Fruit fly (Drosophila melanogaster): ENCODE measurements around the gene Prtl99C.

The Prtl99C gene

dm6 chr3R:29867895-29868294 is 32.1 kb downstream of the Prtl99C start:
- no peak for TF ChIP-seq CG17806 (tag; optimal IDR thresholded peaks at IDR 0.05)

DNA sequence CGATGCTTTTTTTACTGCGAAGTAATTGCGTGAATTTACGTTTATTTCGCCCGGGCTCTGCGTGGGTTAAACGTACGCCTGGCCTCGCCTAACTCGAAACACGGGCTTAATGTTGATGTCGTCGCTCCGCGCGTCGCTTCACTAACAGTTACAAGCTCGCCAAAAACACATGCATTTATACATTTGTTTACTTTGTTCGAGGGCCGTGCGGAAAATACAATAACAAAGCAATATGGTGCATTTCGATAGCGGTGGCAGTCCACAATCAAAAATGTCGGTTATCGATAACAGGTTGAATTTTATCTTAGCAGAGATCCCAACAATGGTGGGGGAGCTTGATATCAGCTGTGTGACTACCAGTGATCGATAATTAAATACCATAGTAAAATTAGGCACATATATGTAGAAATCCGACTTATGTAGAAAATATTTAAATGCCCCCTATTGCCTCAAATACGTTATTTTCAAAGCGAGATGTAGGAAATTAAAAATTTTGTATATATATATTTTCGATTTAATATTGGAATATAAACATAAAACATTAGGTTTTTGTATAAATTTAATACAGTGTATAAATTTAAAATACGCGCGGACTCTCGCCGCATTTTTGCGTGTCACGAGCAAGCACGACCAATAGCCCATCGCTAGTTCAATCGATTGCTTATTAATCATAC is 33.1 kb downstream of the Prtl99C start, which contains the start of gene Zip99C:
Zip99C (minus strand) TSS at position 220 of the 674 bp plus-strand sequence.
- no peak for TF ChIP-seq CG32121 (GFP tag; IDR thresholded peaks at IDR 0.05)
- no peak for TF ChIP-seq Pif1B (GFP tag; optimal IDR thresholded peaks at IDR 0.05)
- TF ChIP-seq rn (GFP tag; IDR thresholded peaks at IDR 0.05) = no peak
- no peak for TF ChIP-seq CG9948 (tag; optimal IDR thresholded peaks at IDR 0.05)
- TF ChIP-seq CG12605 (GFP tag; IDR thresholded peaks at IDR 0.05) = no peak
- TF ChIP-seq CG15710 (tag; optimal IDR thresholded peaks at IDR 0.05) = peak; percentile 13
- TF ChIP-seq fd96Ca (GFP tag; IDR thresholded peaks at IDR 0.05) = no peak
- TF ChIP-seq CG8301 (tag; optimal IDR thresholded peaks at IDR 0.05) = no peak
- TF ChIP-seq EcR (GFP tag; optimal IDR thresholded peaks at IDR 0.05) = peak; percentile 71
- no peak for TF ChIP-seq Pif1A (GFP tag; optimal IDR thresholded peaks at IDR 0.05)
- no peak for TF ChIP-seq CG8159 (tag; optimal IDR thresholded peaks at IDR 0.05)
- no peak for TF ChIP-seq Ets98B (GFP tag; IDR thresholded peaks at IDR 0.05)
- peak; percentile 19 for TF ChIP-seq CG17806 (tag; optimal IDR thresholded peaks at IDR 0.05)
- no peak for TF ChIP-seq CG14655 (GFP tag; optimal IDR thresholded peaks at IDR 0.05)
- TF ChIP-seq CG10348 (GFP tag; IDR thresholded peaks at IDR 0.05) = no peak
- TF ChIP-seq D1 (tag; optimal IDR thresholded peaks at IDR 0.05) = no peak
- TF ChIP-seq CG4496 (GFP tag; IDR thresholded peaks at IDR 0.05) = no peak
- TF ChIP-seq CG34367 (tag; optimal IDR thresholded peaks at IDR 0.05) = no peak
- TF ChIP-seq CG13204 (GFP tag; optimal IDR thresholded peaks at IDR 0.05) = no peak
- no peak for TF ChIP-seq Snoo (tag; optimal IDR thresholded peaks at IDR 0.05)
- TF ChIP-seq gl (tag; optimal IDR thresholded peaks at IDR 0.05) = no peak

DNA sequence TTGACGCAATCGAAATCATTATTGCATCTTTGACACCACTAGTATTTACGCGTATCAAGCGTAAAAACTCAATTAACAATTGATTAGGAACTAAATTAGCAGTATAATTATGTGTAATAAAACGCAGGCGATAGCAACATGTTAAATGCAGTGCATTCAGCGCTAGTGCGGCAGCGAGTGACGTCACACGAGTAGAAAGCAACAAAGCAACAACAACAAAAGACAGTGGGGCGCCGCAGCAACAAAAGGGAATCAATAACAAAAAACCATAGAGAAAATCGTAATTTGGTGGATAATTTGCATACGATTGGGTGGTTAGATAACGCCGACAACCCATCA is 33.6 kb downstream of the Prtl99C start, which contains the start of gene CG34133:
CG34133 (plus strand) TSS at position 16 of the 339 bp plus-strand sequence.
- TF ChIP-seq CG34367 (tag; optimal IDR thresholded peaks at IDR 0.05) (no peak), rn (GFP tag; IDR thresholded peaks at IDR 0.05) (no peak), Snoo (tag; optimal IDR thresholded peaks at IDR 0.05) (no peak), CG10348 (GFP tag; IDR thresholded peaks at IDR 0.05) (no peak), gl (tag; optimal IDR thresholded peaks at IDR 0.05) (no peak), CG8301 (tag; optimal IDR thresholded peaks at IDR 0.05) (no peak), CG17806 (tag; optimal IDR thresholded peaks at IDR 0.05) (no peak), CG15710 (tag; optimal IDR thresholded peaks at IDR 0.05) (no peak), CG4496 (GFP tag; IDR thresholded peaks at IDR 0.05) (no peak), fd96Ca (GFP tag; IDR thresholded peaks at IDR 0.05) (no peak), Pif1B (GFP tag; optimal IDR thresholded peaks at IDR 0.05) (no peak), CG32121 (GFP tag; IDR thresholded peaks at IDR 0.05) (no peak), D1 (tag; optimal IDR thresholded peaks at IDR 0.05) (no peak)

DNA sequence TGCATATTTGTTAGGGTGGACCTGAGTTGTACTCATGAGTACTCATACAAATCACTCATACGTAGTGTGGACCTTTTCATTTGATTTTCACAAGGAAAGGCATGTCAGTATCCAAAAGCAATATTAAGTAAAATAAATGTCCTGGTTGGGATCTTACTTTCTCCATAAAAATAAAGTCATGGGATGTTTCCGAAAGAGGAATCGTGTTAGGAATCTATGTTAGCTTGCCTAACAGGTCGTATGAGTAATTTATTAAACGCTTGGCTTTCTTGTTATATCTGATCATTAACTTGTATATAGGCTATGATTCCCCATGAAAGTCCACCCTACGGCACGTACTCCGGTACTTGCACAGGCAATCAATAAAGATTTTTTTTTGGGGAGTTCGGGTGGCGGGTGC is 40.1 kb downstream of the Prtl99C start:
- no peak for TF ChIP-seq CG12605 (GFP tag; IDR thresholded peaks at IDR 0.05)
- TF ChIP-seq Ets98B (GFP tag; IDR thresholded peaks at IDR 0.05) = peak; percentile 38; the same call in 1 of the 2 replicates
- peak; percentile 54; the same call in 1 of the 2 replicates for TF ChIP-seq CG32121 (GFP tag; IDR thresholded peaks at IDR 0.05)
- TF ChIP-seq D1 (tag; optimal IDR thresholded peaks at IDR 0.05) = no peak
- TF ChIP-seq CG4496 (GFP tag; IDR thresholded peaks at IDR 0.05) = peak; percentile 65
- TF ChIP-seq CG8159 (tag; optimal IDR thresholded peaks at IDR 0.05) = peak; percentile 96
- no peak for TF ChIP-seq CG13204 (GFP tag; optimal IDR thresholded peaks at IDR 0.05)
- peak; percentile 66; the same call in 2 of the 3 replicates for TF ChIP-seq fd96Ca (GFP tag; IDR thresholded peaks at IDR 0.05)
- peak; percentile 85 for TF ChIP-seq Pif1A (GFP tag; optimal IDR thresholded peaks at IDR 0.05)
- peak; percentile 64 for TF ChIP-seq CG17806 (tag; optimal IDR thresholded peaks at IDR 0.05)
- peak; percentile 63 for TF ChIP-seq CG15710 (tag; optimal IDR thresholded peaks at IDR 0.05)
- peak; percentile 68 for TF ChIP-seq CG9948 (tag; optimal IDR thresholded peaks at IDR 0.05)
- peak; percentile 82 for TF ChIP-seq CG8301 (tag; optimal IDR thresholded peaks at IDR 0.05)
- TF ChIP-seq rn (GFP tag; IDR thresholded peaks at IDR 0.05) = no peak
- TF ChIP-seq EcR (GFP tag; optimal IDR thresholded peaks at IDR 0.05) = no peak
- no peak for TF ChIP-seq CG10348 (GFP tag; IDR thresholded peaks at IDR 0.05)
- peak; percentile 49 for TF ChIP-seq Snoo (tag; optimal IDR thresholded peaks at IDR 0.05)
- TF ChIP-seq Pif1B (GFP tag; optimal IDR thresholded peaks at IDR 0.05) = peak; percentile 84
- no peak for TF ChIP-seq CG14655 (GFP tag; optimal IDR thresholded peaks at IDR 0.05)
- TF ChIP-seq CG34367 (tag; optimal IDR thresholded peaks at IDR 0.05) = peak; percentile 52
- peak; percentile 49 for TF ChIP-seq gl (tag; optimal IDR thresholded peaks at IDR 0.05)

DNA sequence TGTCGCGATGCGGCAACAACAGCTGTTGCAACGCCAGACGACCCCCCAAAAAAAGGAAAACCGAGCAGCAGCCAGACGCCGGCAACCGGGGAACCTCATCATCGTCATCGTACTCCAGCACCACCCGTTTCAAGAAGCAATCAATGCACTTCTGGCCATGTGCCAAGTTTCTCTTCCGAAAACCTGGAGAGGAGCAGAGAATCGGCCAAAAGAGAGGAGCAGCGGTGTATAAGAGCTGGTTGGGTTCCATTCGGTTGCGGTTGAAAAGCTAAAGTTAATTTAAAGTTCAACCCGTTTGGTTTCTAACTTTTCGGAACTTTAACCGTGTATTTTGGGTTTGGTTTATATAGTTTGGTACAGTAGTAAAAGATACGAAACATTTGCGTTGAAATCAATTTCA is 40.5 kb downstream of the Prtl99C start:
- TF ChIP-seq Pif1B (GFP tag; optimal IDR thresholded peaks at IDR 0.05) = no peak
- TF ChIP-seq Ets98B (GFP tag; IDR thresholded peaks at IDR 0.05) = peak; percentile 7; the same call in 1 of the 2 replicates
- TF ChIP-seq CG8159 (tag; optimal IDR thresholded peaks at IDR 0.05) = no peak
- TF ChIP-seq fd96Ca (GFP tag; IDR thresholded peaks at IDR 0.05) = no peak

DNA sequence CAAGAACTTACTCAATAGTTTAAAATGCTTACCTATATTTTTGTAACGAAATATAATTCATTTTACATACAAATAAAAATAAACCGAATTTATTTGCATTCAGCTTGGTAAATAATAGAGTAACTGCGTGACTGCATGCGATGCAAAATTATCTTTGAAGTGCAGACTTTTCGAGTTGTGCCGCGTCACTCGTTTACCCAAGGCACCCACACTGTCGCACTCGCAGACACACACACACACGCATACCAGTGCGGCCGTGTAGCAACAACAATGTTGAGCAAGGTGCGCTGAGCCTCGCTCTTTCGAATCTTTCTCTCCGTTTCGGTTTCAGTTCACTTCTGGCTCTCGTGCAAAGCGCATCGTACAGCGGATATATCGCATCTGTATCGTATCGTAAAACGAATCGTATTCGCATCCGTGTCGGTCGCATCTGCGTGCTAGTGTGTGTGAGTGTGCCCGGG is 41.0 kb downstream of the Prtl99C start, which contains the start of gene CG31038:
CG31038 (plus strand) TSS at position 327 of the 461 bp plus-strand sequence.
- TF ChIP-seq CG4496 (GFP tag; IDR thresholded peaks at IDR 0.05) (peak; percentile 77), CG32121 (GFP tag; IDR thresholded peaks at IDR 0.05) (peak; percentile 68; the same call in 1 of the 2 replicates), fd96Ca (GFP tag; IDR thresholded peaks at IDR 0.05) (peak; percentile 50; the same call in 1 of the 3 replicates), gl (tag; optimal IDR thresholded peaks at IDR 0.05) (peak; percentile 29), CG9948 (tag; optimal IDR thresholded peaks at IDR 0.05) (peak; percentile 18), D1 (tag; optimal IDR thresholded peaks at IDR 0.05) (no peak), CG12605 (GFP tag; IDR thresholded peaks at IDR 0.05) (peak; percentile 71), CG17806 (tag; optimal IDR thresholded peaks at IDR 0.05) (no peak), Pif1B (GFP tag; optimal IDR thresholded peaks at IDR 0.05) (peak; percentile 62), Snoo (tag; optimal IDR thresholded peaks at IDR 0.05) (no peak), EcR (GFP tag; optimal IDR thresholded peaks at IDR 0.05) (peak; percentile 68), rn (GFP tag; IDR thresholded peaks at IDR 0.05) (no peak), CG34367 (tag; optimal IDR thresholded peaks at IDR 0.05) (peak; percentile 27), CG8159 (tag; optimal IDR thresholded peaks at IDR 0.05) (peak; percentile 58), CG8301 (tag; optimal IDR thresholded peaks at IDR 0.05) (peak; percentile 55), Pif1A (GFP tag; optimal IDR thresholded peaks at IDR 0.05) (peak; percentile 61), CG14655 (GFP tag; optimal IDR thresholded peaks at IDR 0.05) (peak; percentile 62), CG10348 (GFP tag; IDR thresholded peaks at IDR 0.05) (no peak), Ets98B (GFP tag; IDR thresholded peaks at IDR 0.05) (peak; percentile 85; the same call in 1 of the 2 replicates), CG13204 (GFP tag; optimal IDR thresholded peaks at IDR 0.05) (peak; percentile 52), CG15710 (tag; optimal IDR thresholded peaks at IDR 0.05) (peak; percentile 12)

All from whole organism, pupa.